Worm (Caenorhabditis elegans): ENCODE results near the gene C42D8.9.

C42D8.9 gene

DNA sequence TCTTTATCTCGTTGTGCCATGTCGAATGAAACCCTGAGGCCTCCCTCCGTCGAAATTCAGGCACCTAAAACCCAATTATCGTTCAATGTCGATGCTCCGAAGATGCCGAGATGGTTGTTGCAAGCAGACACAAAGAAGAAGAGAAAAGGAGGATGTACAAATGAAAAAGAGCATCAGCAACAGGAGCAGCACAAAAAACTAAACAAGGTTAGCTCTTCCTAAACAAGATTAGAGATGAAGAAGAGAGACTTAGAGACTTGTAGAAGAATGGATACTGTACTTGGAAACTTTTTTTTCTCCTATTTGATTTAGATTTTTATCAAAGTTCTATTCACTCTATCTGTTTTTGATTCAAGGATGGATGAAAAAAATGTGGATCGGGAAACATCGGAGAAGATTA is 10.7 kb upstream of the C42D8.9 start:
- no peak for TF ChIP-seq nhr-21 (tag; optimal IDR thresholded peaks at IDR 0.05)
- no peak for TF ChIP-seq fos-1 (tag; optimal IDR thresholded peaks at IDR 0.05)
- TF ChIP-seq lsy-2 (tag; optimal IDR thresholded peaks at IDR 0.05): peak in 1 of 2 experiments; percentile 39
- TF ChIP-seq crh-2 (tag; optimal IDR thresholded peaks at IDR 0.05): peak; percentile 0
- peak; percentile 24 for TF ChIP-seq C34F6.9 (tag; optimal IDR thresholded peaks at IDR 0.05)
- TF ChIP-seq ceh-16 (tag; optimal IDR thresholded peaks at IDR 0.05): no peak
- no peak for TF ChIP-seq nhr-23 (tag; optimal IDR thresholded peaks at IDR 0.05)
- TF ChIP-seq blmp-1 (tag; optimal IDR thresholded peaks at IDR 0.05; ENCODE audit: insufficient read depth): no peak
- TF ChIP-seq nhr-6 (tag; optimal IDR thresholded peaks at IDR 0.05): peak; percentile 30
- TF ChIP-seq sem-4 (tag; optimal IDR thresholded peaks at IDR 0.05): peak; percentile 48
- peak; percentile 23 for TF ChIP-seq sma-9 (GFP tag; optimal IDR thresholded peaks at IDR 0.05)
- no peak for TF ChIP-seq sma-9 (tag; optimal IDR thresholded peaks at IDR 0.05)
- TF ChIP-seq ceh-82 (tag; optimal IDR thresholded peaks at IDR 0.05): no peak
- no peak for TF ChIP-seq ztf-4 (tag; optimal IDR thresholded peaks at IDR 0.05)
- no peak for TF ChIP-seq dmd-4 (tag; optimal IDR thresholded peaks at IDR 0.05)

ce11 chrX:5116816-5117459 is 10.1 kb upstream of the C42D8.9 start, which contains the start of gene apl-1:
Gene apl-1, minus strand, starts transcription at chrX:5116866.
- peak; percentile 21 for TF ChIP-seq nhr-21 (tag; optimal IDR thresholded peaks at IDR 0.05)
- TF ChIP-seq F13H6.1 (tag; optimal IDR thresholded peaks at IDR 0.05): no peak
- TF ChIP-seq fos-1 (tag; optimal IDR thresholded peaks at IDR 0.05): peak; percentile 7
- peak; percentile 54 for TF ChIP-seq sma-3 (GFP tag; optimal IDR thresholded peaks at IDR 0.05)
- TF ChIP-seq crh-2 (tag; optimal IDR thresholded peaks at IDR 0.05): peak; percentile 1
- peak; percentile 9 for TF ChIP-seq ama-1 (optimal IDR thresholded peaks at IDR 0.05)
- no peak for TF ChIP-seq lsy-2 (tag; optimal IDR thresholded peaks at IDR 0.05)
- peak; percentile 68 for TF ChIP-seq nhr-129 (tag; optimal IDR thresholded peaks at IDR 0.05)
- peak; percentile 53 for TF ChIP-seq sma-9 (GFP tag; optimal IDR thresholded peaks at IDR 0.05)
- TF ChIP-seq sma-9 (tag; optimal IDR thresholded peaks at IDR 0.05): no peak
- no peak for TF ChIP-seq sem-4 (tag; optimal IDR thresholded peaks at IDR 0.05)
- no peak for TF ChIP-seq aly-2 (tag; optimal IDR thresholded peaks at IDR 0.05)

- TF ChIP-seq skn-1 (tag; optimal IDR thresholded peaks at IDR 0.05): no peak
- no peak for TF ChIP-seq F13H6.1 (tag; optimal IDR thresholded peaks at IDR 0.05)
- TF ChIP-seq gmeb-1 (tag; optimal IDR thresholded peaks at IDR 0.05): no peak
- no peak for TF ChIP-seq alr-1 (tag; optimal IDR thresholded peaks at IDR 0.05)
- TF ChIP-seq zag-1 (tag; optimal IDR thresholded peaks at IDR 0.05): no peak
- no peak for TF ChIP-seq nhr-129 (tag; optimal IDR thresholded peaks at IDR 0.05)
Measured at ce11 chrX:5116180-5116579, 9.3 kb upstream of the C42D8.9 start.

- TF ChIP-seq peb-1 (tag; optimal IDR thresholded peaks at IDR 0.05) (no peak), mdl-1 (tag; optimal IDR thresholded peaks at IDR 0.05) (peak in 1 of 2 experiments; percentile 25)
Measured at ce11 chrX:5115511-5115910, 8.7 kb upstream of the C42D8.9 start.

- TF ChIP-seq nhr-10 (tag; optimal IDR thresholded peaks at IDR 0.05) (no peak), ztf-1 (GFP tag; conservative IDR thresholded peaks at IDR 0.05) (no peak), unc-39 (tag; optimal IDR thresholded peaks at IDR 0.05) (no peak), C34F6.9 (tag; optimal IDR thresholded peaks at IDR 0.05) (no peak), aly-2 (tag; optimal IDR thresholded peaks at IDR 0.05) (no peak), nhr-11 (tag; optimal IDR thresholded peaks at IDR 0.05) (no peak), fos-1 (tag; optimal IDR thresholded peaks at IDR 0.05) (no peak), lin-11 (tag; optimal IDR thresholded peaks at IDR 0.05) (no peak), skn-1 (tag; optimal IDR thresholded peaks at IDR 0.05) (no peak), ztf-11 (tag; optimal IDR thresholded peaks at IDR 0.05) (no peak), nhr-237 (tag; optimal IDR thresholded peaks at IDR 0.05) (no peak), lin-39 (tag; optimal IDR thresholded peaks at IDR 0.05) (no peak)
Measured at ce11 chrX:5111894-5112293, 5.1 kb upstream of the C42D8.9 start.
